Fruit fly (Drosophila melanogaster) whole organism, pupa: ENCODE data around the gene Dysb.

Source experiments
- CG13204 ChIP-seq: fragments of 200-800 bp; sonication (Bioruptor generic); optimal IDR thresholded peaks from 2 replicates; lab custom pipeline; 2018; ENCODE audit warnings: missing biosample characterization, mild to moderate bottlenecking, missing genetic modification characterization, moderate library complexity
- CG15710 ChIP-seq: fragments of 200-800 bp; sonication (Bioruptor generic); optimal IDR thresholded peaks from 2 replicates; lab custom pipeline; 2018; ENCODE audit warnings: missing biosample characterization, mild to moderate bottlenecking, missing genetic modification characterization, moderate library complexity
- CG32121 ChIP-seq: fragments of 200-800 bp; sonication (Bioruptor generic); IDR thresholded peaks from 2 replicates; pipeline ENCODE4 v1.3.6; 2022; ENCODE audit warnings: missing biosample characterization, missing genetic modification characterization
- CG34367 ChIP-seq: fragments of 200-800 bp; sonication (Bioruptor generic); optimal IDR thresholded peaks from 2 replicates; lab custom pipeline; 2018; ENCODE audit warnings: missing biosample characterization, mild to moderate bottlenecking, missing genetic modification characterization
- CG8301 ChIP-seq: fragments of 200-800 bp; sonication (Bioruptor generic); optimal IDR thresholded peaks from 2 replicates; lab custom pipeline; 2018; ENCODE audit warnings: missing biosample characterization, mild to moderate bottlenecking, missing genetic modification characterization
- D1 ChIP-seq: fragments of 200-800 bp; sonication (Bioruptor generic); optimal IDR thresholded peaks from 2 replicates; lab custom pipeline; 2018; ENCODE audit warnings: missing biosample characterization, mild to moderate bottlenecking, missing genetic modification characterization, moderate library complexity
- Ets98B ChIP-seq: fragments of 200-800 bp; sonication (Bioruptor generic); IDR thresholded peaks from 2 replicates; pipeline ENCODE4 v1.3.6; 2022; ENCODE audit warnings: missing biosample characterization, missing genetic modification characterization
- Pif1B ChIP-seq: fragments of 200-800 bp; sonication (Bioruptor generic); optimal IDR thresholded peaks from 3 replicates; lab custom pipeline; 2016; ENCODE audit warnings: missing biosample characterization, missing genetic modification characterization
- fd96Ca ChIP-seq: fragments of 200-800 bp; sonication (Bioruptor generic); IDR thresholded peaks from 3 replicates; pipeline ENCODE4 v1.3.6; 2022; ENCODE audit warnings: missing biosample characterization, missing genetic modification characterization
- rn ChIP-seq: fragments of 200-800 bp; sonication (Bioruptor generic); IDR thresholded peaks from 2 replicates; pipeline ENCODE4 v1.3.6; 2022; ENCODE audit warnings: missing biosample characterization, missing genetic modification characterization

DNA sequence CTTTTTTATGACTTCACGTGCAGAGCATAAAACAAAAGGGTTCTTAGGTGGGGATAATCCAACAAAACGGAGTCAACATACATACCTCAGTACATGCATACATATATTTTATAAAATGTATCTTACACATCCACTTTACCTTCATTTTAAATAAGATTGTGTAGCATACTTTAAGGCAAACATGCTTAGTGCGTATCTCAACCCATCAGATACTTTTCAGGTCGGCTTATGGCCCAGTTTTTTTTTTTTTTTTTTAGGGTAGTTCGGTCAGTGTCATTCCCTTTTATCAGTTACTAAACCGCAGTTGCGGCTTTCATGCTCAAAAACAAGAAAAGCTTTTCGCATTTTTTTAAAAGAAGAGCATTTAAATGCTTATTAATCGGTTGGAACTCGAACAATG lies 24.4 kb downstream of the Dysb start, which contains the start of gene NijB:
- no peak for TF ChIP-seq Ets98B (GFP tag; lab: Robert Waterston, UW)
- no peak for TF ChIP-seq CG34367 (tag; lab: Kevin White, UChicago)
- no peak for TF ChIP-seq CG8301
- TF ChIP-seq CG15710 (tag; lab: Kevin White, UChicago), result no peak
- TF ChIP-seq D1 (tag; lab: Kevin White, UChicago), result no peak
- TF ChIP-seq fd96Ca, result no peak
- no peak for TF ChIP-seq Pif1B
- no peak for TF ChIP-seq CG32121 (GFP tag; lab: Robert Waterston, UW)
- no peak for TF ChIP-seq rn
- TF ChIP-seq CG13204 (GFP tag; lab: Kevin White, UChicago), result no peak
